Worm (Caenorhabditis elegans) whole organism, mixed stage, embryonic: ENCODE measurements around the gene fce-2.

ENCODE experiments used
- M03D4.4 ChIP-seq: sonication (generic microtip); optimal IDR thresholded peaks from 2 replicates; lab custom pipeline; 2017; ENCODE audit warnings: mild to moderate bottlenecking, missing genetic modification characterization, missing compliant biosample characterization
- blmp-1 ChIP-seq: fragments of 150-350 bp; optimal IDR thresholded peaks from 2 replicates; lab custom pipeline; 2014; ENCODE audit warnings: missing biosample characterization, missing genetic modification characterization
- ceh-39 ChIP-seq: fragments of 150-350 bp; optimal IDR thresholded peaks from 2 replicates; lab custom pipeline; 2014; ENCODE audit warnings: missing biosample characterization, missing genetic modification characterization
- ceh-83 ChIP-seq: fragments of 200-800 bp; sonication (Bioruptor generic); optimal IDR thresholded peaks from 2 replicates; lab custom pipeline; 2018; ENCODE audit warnings: mild to moderate bottlenecking, missing genetic modification characterization, missing compliant biosample characterization
- ces-1 ChIP-seq: fragments of 150-350 bp; optimal IDR thresholded peaks from 2 replicates; lab custom pipeline; 2014; ENCODE audit warnings: missing biosample characterization, missing genetic modification reagents, missing genetic modification characterization
- cnd-1 ChIP-seq: fragments of 200-800 bp; sonication (Bioruptor generic); optimal IDR thresholded peaks from 2 replicates; lab custom pipeline; 2018; ENCODE audit warnings: mild to moderate bottlenecking, missing genetic modification characterization, missing compliant biosample characterization
- drap-1 ChIP-seq: fragments of 200-800 bp; sonication (Bioruptor generic); optimal IDR thresholded peaks from 3 replicates; lab custom pipeline; 2018; ENCODE audit warnings: mild to moderate bottlenecking, missing genetic modification characterization, missing compliant biosample characterization
- elt-1 ChIP-seq: sonication (generic microtip); optimal IDR thresholded peaks from 2 replicates; lab custom pipeline; 2017; ENCODE audit warnings: missing genetic modification characterization, mild to moderate bottlenecking, missing compliant biosample characterization, antibody characterized with exemption, moderate library complexity, borderline replicate concordance; ENCODE audit not compliant: insufficient read depth
- elt-3 ChIP-seq: fragments of 150-350 bp; optimal IDR thresholded peaks from 2 replicates; lab custom pipeline; 2014; ENCODE audit warnings: missing biosample characterization, missing genetic modification characterization
- flh-1 ChIP-seq: fragments of 200-800 bp; sonication (Bioruptor generic); optimal IDR thresholded peaks from 2 replicates; lab custom pipeline; 2018; ENCODE audit warnings: mild to moderate bottlenecking, missing genetic modification characterization, moderate library complexity, missing compliant biosample characterization
- ham-2 ChIP-seq: fragments of 200-800 bp; sonication (Bioruptor generic); optimal IDR thresholded peaks from 2 replicates; lab custom pipeline; 2018; ENCODE audit warnings: mild to moderate bottlenecking, missing genetic modification characterization, missing compliant biosample characterization
- hlh-1 ChIP-seq: fragments of 150-350 bp; optimal IDR thresholded peaks from 2 replicates; lab custom pipeline; 2014; ENCODE audit warnings: missing biosample characterization, missing genetic modification reagents, missing genetic modification characterization
- lin-13 ChIP-seq: fragments of 150-350 bp; optimal IDR thresholded peaks from 2 replicates; lab custom pipeline; 2014; ENCODE audit warnings: missing biosample characterization, missing genetic modification characterization
- lin-32 ChIP-seq: fragments of 200-800 bp; sonication (Bioruptor generic); optimal IDR thresholded peaks from 2 replicates; lab custom pipeline; 2018; ENCODE audit warnings: mild to moderate bottlenecking, missing genetic modification characterization, missing compliant biosample characterization
- lsy-2 ChIP-seq: fragments of 150-350 bp; optimal IDR thresholded peaks from 2 replicates; lab custom pipeline; 2014; ENCODE audit warnings: missing biosample characterization, missing genetic modification characterization
- mab-5 ChIP-seq: fragments of 150-350 bp; optimal IDR thresholded peaks from 2 replicates; lab custom pipeline; 2014; ENCODE audit warnings: missing biosample characterization, missing genetic modification characterization
- mep-1 ChIP-seq: fragments of 150-350 bp; optimal IDR thresholded peaks from 2 replicates; lab custom pipeline; 2017; ENCODE audit warnings: missing biosample characterization, missing genetic modification reagents, missing genetic modification characterization, inconsistent platforms
- mls-2 ChIP-seq: sonication (generic microtip); optimal IDR thresholded peaks from 2 replicates; lab custom pipeline; 2016; ENCODE audit warnings: mild to moderate bottlenecking, missing genetic modification characterization, moderate library complexity, missing compliant biosample characterization
- nhr-12 ChIP-seq: fragments of 150-350 bp; optimal IDR thresholded peaks from 2 replicates; lab custom pipeline; 2014; ENCODE audit warnings: missing biosample characterization, missing genetic modification characterization
- nhr-2 ChIP-seq: fragments of 150-350 bp; optimal IDR thresholded peaks from 2 replicates; lab custom pipeline; 2014; ENCODE audit warnings: missing biosample characterization, missing genetic modification characterization
- nhr-237 ChIP-seq: fragments of 150-350 bp; optimal IDR thresholded peaks from 2 replicates; lab custom pipeline; 2014; ENCODE audit warnings: missing biosample characterization, missing genetic modification characterization
- nhr-28 ChIP-seq: fragments of 150-350 bp; optimal IDR thresholded peaks from 2 replicates; lab custom pipeline; 2014; ENCODE audit warnings: missing biosample characterization, missing genetic modification characterization
- nhr-76 ChIP-seq: sonication (generic microtip); optimal IDR thresholded peaks from 2 replicates; lab custom pipeline; 2017; ENCODE audit warnings: missing biosample characterization, missing genetic modification characterization
- pha-4 ChIP-seq: fragments of 150-350 bp; optimal IDR thresholded peaks from 2 replicates; lab custom pipeline; 2018; ENCODE audit warnings: missing biosample characterization, missing genetic modification reagents, missing genetic modification characterization
- sem-2 ChIP-seq: fragments of 200-800 bp; sonication (Bioruptor generic); optimal IDR thresholded peaks from 2 replicates; lab custom pipeline; 2018; ENCODE audit warnings: mild to moderate bottlenecking, missing genetic modification characterization, missing compliant biosample characterization
- snpc-4 ChIP-seq: fragments of 150-350 bp; optimal IDR thresholded peaks from 2 replicates; lab custom pipeline; 2014; ENCODE audit warnings: missing biosample characterization, missing genetic modification characterization
- sptf-1 ChIP-seq: sonication (generic microtip); optimal IDR thresholded peaks from 2 replicates; lab custom pipeline; 2017; ENCODE audit warnings: mild to moderate bottlenecking, missing genetic modification characterization, moderate library complexity, missing compliant biosample characterization
- tbx-8 ChIP-seq: fragments of 200-800 bp; sonication (Bioruptor generic); optimal IDR thresholded peaks from 2 replicates; lab custom pipeline; 2018; ENCODE audit warnings: mild to moderate bottlenecking, missing genetic modification characterization, moderate library complexity, missing compliant biosample characterization
- unc-120 ChIP-seq: sonication (generic microtip); optimal IDR thresholded peaks from 2 replicates; lab custom pipeline; 2017; ENCODE audit warnings: missing genetic modification characterization, missing compliant biosample characterization; ENCODE audit not compliant: poor library complexity, severe bottlenecking
- unc-39 ChIP-seq: fragments of 150-350 bp; optimal IDR thresholded peaks from 2 replicates; lab custom pipeline; 2014; ENCODE audit warnings: missing biosample characterization, missing genetic modification characterization
- unc-62 ChIP-seq: fragments of 150-350 bp; optimal IDR thresholded peaks from 2 replicates; lab custom pipeline; 2014; ENCODE audit warnings: missing biosample characterization, missing genetic modification reagents, missing genetic modification characterization
- ztf-11 ChIP-seq: fragments of 150-350 bp; optimal IDR thresholded peaks from 2 replicates; lab custom pipeline; 2014; ENCODE audit warnings: missing biosample characterization, missing genetic modification characterization

Gene fce-2

DNA sequence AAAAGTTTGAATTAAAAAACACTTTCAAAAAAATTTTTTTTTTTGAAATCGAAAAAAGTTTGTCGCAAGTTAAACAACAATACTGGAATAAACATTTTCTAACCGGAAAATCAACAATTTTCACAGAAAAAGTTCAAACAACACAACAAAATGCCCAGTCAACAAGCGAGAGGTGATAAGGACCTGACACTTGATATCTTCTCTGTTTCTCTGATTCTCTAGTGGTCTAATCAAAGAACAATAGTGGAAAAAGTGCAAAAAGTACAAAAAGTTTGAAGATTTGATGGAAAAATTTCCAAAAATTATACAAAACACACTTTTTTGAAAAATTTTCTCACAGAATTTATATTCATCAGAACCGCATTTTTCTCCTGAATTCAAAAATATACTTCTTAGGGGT lies 1.7 kb upstream of the fce-2 start:
- TF ChIP-seq lin-13 (tag; lab: Kevin White, UChicago): no peak
- no peak for TF ChIP-seq snpc-4 (tag; lab: Kevin White, UChicago)
- TF ChIP-seq nhr-12: no peak
- TF ChIP-seq nhr-2 (tag; lab: Kevin White, UChicago): no peak
- no peak for TF ChIP-seq hlh-1 (tag; lab: Kevin White, UChicago)
- TF ChIP-seq elt-3 (tag; lab: Kevin White, UChicago): no peak
- TF ChIP-seq nhr-237 (tag; lab: Kevin White, UChicago): no peak
- TF ChIP-seq blmp-1 (tag; lab: Kevin White, UChicago): no peak
- TF ChIP-seq mls-2 (tag; lab: Kevin White, UChicago): no peak
- TF ChIP-seq elt-1 (tag; lab: Kevin White, UChicago): no peak
- TF ChIP-seq sem-2 (GFP tag; lab: Kevin White, UChicago): no peak
- no peak for TF ChIP-seq unc-120 (tag; lab: Kevin White, UChicago)
- TF ChIP-seq cnd-1 (tag; lab: Kevin White, UChicago): no peak
- TF ChIP-seq ztf-11: no peak

DNA sequence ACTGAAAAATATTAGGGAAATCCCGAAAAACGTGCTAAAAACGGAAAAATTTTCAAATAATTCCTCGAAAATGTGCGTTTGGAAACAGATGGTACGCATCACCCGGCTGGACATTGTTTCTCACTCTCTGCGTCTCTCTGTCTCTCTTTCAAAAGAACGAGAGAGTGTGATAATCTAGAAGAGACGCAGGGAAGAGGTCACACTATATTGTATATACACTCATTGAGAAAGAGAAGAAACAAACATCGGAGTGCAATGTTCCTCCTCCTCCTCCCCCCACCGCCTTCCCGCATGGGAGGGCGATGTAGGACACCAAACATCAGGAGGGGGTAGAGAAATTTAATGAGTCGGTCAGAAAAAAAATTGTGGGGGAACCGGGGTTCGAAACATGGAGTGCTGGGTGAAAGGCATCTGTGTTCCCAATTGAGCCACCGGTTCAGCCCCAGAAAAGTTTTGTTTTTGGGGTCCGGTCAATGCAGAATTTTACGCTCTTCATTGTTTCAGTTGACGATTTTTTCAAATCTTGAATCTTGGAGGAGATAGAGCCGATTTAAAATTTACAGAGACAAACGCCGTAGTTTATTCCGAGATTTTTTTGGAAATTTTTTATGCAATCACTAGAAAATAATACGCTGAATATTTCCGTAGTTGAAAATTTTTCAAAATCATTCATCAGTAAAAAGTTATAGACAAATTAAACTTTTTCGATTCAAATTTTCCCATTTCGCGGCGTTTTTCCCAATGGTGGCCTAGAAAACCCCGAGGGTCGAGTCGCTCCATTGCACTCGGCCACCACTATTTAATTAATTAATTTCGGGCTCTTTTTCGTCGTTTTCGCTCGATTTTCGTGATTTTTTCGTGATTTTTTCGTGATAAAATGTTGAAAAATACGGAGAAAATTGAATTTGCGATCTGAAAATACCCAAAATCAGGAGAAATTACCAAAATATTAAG lies 595 bp upstream of the fce-2 start:
- peak; percentile 35 for TF ChIP-seq M03D4.4 (tag; lab: Kevin White, UChicago)
- peak; percentile 76 for TF ChIP-seq pha-4 (tag; lab: Kevin White, UChicago)
- peak; percentile 32 for TF ChIP-seq unc-62 (GFP tag; lab: Kevin White, UChicago)
- peak; percentile 37 for TF ChIP-seq mls-2 (tag; lab: Kevin White, UChicago)
- TF ChIP-seq flh-1 (GFP tag; lab: Kevin White, UChicago): no peak
- peak; percentile 45 for TF ChIP-seq nhr-2 (tag; lab: Kevin White, UChicago)
- TF ChIP-seq cnd-1 (tag; lab: Kevin White, UChicago): peak; percentile 87
- peak; percentile 32 for TF ChIP-seq nhr-237 (tag; lab: Kevin White, UChicago)
- TF ChIP-seq unc-120 (tag; lab: Kevin White, UChicago): peak; percentile 69
- no peak for TF ChIP-seq unc-39 (tag; lab: Kevin White, UChicago)
- peak; percentile 63 for TF ChIP-seq mep-1
- peak; percentile 80 for TF ChIP-seq ces-1 (GFP tag; lab: Kevin White, UChicago)
- TF ChIP-seq drap-1 (GFP tag; lab: Kevin White, UChicago): peak; percentile 6
- no peak for TF ChIP-seq nhr-28 (tag; lab: Kevin White, UChicago)
- TF ChIP-seq ztf-11: no peak
- peak; percentile 68 for TF ChIP-seq lin-32 (GFP tag; lab: Kevin White, UChicago)
- TF ChIP-seq sptf-1: peak; percentile 61
- peak; percentile 42 for TF ChIP-seq lsy-2 (tag; lab: Kevin White, UChicago)

DNA sequence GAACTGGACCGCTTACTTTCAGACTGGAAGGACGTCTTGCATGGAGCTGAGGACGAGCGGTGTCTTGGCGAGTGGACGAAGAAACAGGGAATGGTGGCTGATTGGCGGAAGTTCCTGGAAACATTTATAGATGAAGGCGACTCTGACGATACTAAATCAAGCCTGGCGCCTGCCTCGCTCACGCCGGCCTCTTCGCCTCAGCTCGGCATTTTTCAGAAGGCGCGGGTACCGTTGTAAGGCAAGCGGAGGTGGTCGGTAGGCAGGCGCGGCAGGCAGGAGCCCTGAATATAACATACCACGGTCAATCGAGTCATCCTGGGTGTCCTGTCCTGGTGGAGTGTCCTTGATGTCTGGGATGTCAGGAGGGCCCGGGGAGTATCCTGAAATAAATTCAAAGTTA lies 20.8 kb downstream of the fce-2 start:
- TF ChIP-seq cnd-1 (tag; lab: Kevin White, UChicago) (no peak), ceh-39 (tag; lab: Kevin White, UChicago) (no peak), ceh-83 (no peak), nhr-12 (no peak), blmp-1 (tag; lab: Kevin White, UChicago) (no peak), tbx-8 (GFP tag; lab: Kevin White, UChicago) (no peak), lsy-2 (tag; lab: Kevin White, UChicago) (no peak), nhr-28 (tag; lab: Kevin White, UChicago) (no peak), drap-1 (GFP tag; lab: Kevin White, UChicago) (no peak), sem-2 (GFP tag; lab: Kevin White, UChicago) (no peak), lin-13 (tag; lab: Kevin White, UChicago) (no peak), elt-3 (tag; lab: Kevin White, UChicago) (no peak), mab-5 (no peak), ham-2 (GFP tag; lab: Kevin White, UChicago) (no peak), M03D4.4 (tag; lab: Kevin White, UChicago) (no peak), nhr-76 (no peak), lin-32 (GFP tag; lab: Kevin White, UChicago) (no peak), flh-1 (GFP tag; lab: Kevin White, UChicago) (no peak), hlh-1 (tag; lab: Kevin White, UChicago) (no peak), unc-62 (GFP tag; lab: Kevin White, UChicago) (no peak)
